Fruit fly (Drosophila melanogaster) whole organism, adult: ENCODE results near the gene CG31064.

Experiments
- CG11617 ChIP-seq: fragments of 200-800 bp; sonication (Bioruptor generic); optimal IDR thresholded peaks from 2 replicates; lab custom pipeline; 2017; ENCODE audit warnings: mild to moderate bottlenecking, missing biosample characterization, missing genetic modification reagents, missing genetic modification characterization
- CG12768 ChIP-seq: fragments of 200-800 bp; sonication (Bioruptor generic); optimal IDR thresholded peaks from 2 replicates; lab custom pipeline; 2017; ENCODE audit warnings: missing biosample characterization, missing genetic modification characterization, mild to moderate bottlenecking, moderate library complexity, missing genetic modification reagents
- CG14711 ChIP-seq: fragments of 200-800 bp; sonication (Bioruptor generic); optimal IDR thresholded peaks from 2 replicates; lab custom pipeline; 2018; ENCODE audit warnings: missing biosample characterization, mild to moderate bottlenecking, missing genetic modification characterization, moderate library complexity
- CG1620 ChIP-seq: fragments of 200-800 bp; sonication (Bioruptor generic); optimal IDR thresholded peaks from 2 replicates; lab custom pipeline; 2016; ENCODE audit warnings: missing biosample characterization, missing genetic modification characterization
- CG33017 ChIP-seq: fragments of 200-800 bp; sonication (Bioruptor generic); optimal IDR thresholded peaks from 2 replicates; lab custom pipeline; 2018; ENCODE audit warnings: missing biosample characterization, mild to moderate bottlenecking, missing genetic modification characterization, moderate library complexity
- CG5204 ChIP-seq: fragments of 200-800 bp; sonication (Bioruptor generic); optimal IDR thresholded peaks from 2 replicates; lab custom pipeline; 2016; ENCODE audit warnings: missing biosample characterization, missing genetic modification characterization
- CG7045 ChIP-seq: fragments of 200-800 bp; sonication (Bioruptor generic); optimal IDR thresholded peaks from 2 replicates; lab custom pipeline; 2017; ENCODE audit warnings: missing biosample characterization, mild to moderate bottlenecking, missing genetic modification characterization
- CG7101 ChIP-seq: fragments of 200-800 bp; sonication (Bioruptor generic); optimal IDR thresholded peaks from 2 replicates; lab custom pipeline; 2018; ENCODE audit warnings: missing biosample characterization, mild to moderate bottlenecking, missing genetic modification characterization, moderate library complexity
- Clk ChIP-seq: fragments of 200-800 bp; sonication (Bioruptor generic); optimal IDR thresholded peaks from 2 replicates; lab custom pipeline; 2017; ENCODE audit warnings: missing biosample characterization, missing genetic modification characterization
- Crg-1 ChIP-seq: fragments of 200-800 bp; sonication (Bioruptor generic); optimal IDR thresholded peaks from 2 replicates; lab custom pipeline; 2016; ENCODE audit warnings: missing biosample characterization, missing genetic modification characterization
- Hr96 ChIP-seq: fragments of 200-800 bp; sonication (Bioruptor generic); optimal IDR thresholded peaks from 2 replicates; lab custom pipeline; 2016; ENCODE audit warnings: missing biosample characterization, missing genetic modification characterization
- Mnt ChIP-seq: fragments of 200-800 bp; sonication (Bioruptor generic); optimal IDR thresholded peaks from 2 replicates; lab custom pipeline; 2016; ENCODE audit warnings: missing biosample characterization, mild to moderate bottlenecking, missing genetic modification characterization
- bab1 ChIP-seq: fragments of 200-800 bp; sonication (Bioruptor generic); optimal IDR thresholded peaks from 3 replicates; lab custom pipeline; 2019; ENCODE audit warnings: missing biosample characterization, mild to moderate bottlenecking, missing genetic modification characterization, moderate library complexity
- cic ChIP-seq: fragments of 200-800 bp; sonication (Bioruptor generic); optimal IDR thresholded peaks from 2 replicates; lab custom pipeline; 2017; ENCODE audit warnings: missing biosample characterization, mild to moderate bottlenecking, missing genetic modification characterization, moderate library complexity
- cnc ChIP-seq, 2 experiments: fragments of >200 bp; optimal IDR thresholded peaks; 2 replicates each; lab custom pipeline; 2017
- kay ChIP-seq: fragments of 200-800 bp; sonication (Bioruptor generic); peaks from one replicate; lab custom pipeline; 2016; ENCODE audit warnings: missing biosample characterization, missing genetic modification characterization, borderline replicate concordance
- ovo ChIP-seq: fragments of 200-800 bp; sonication (Bioruptor generic); optimal IDR thresholded peaks from 2 replicates; lab custom pipeline; 2016; ENCODE audit warnings: missing biosample characterization, missing genetic modification characterization
- pad ChIP-seq: fragments of 200-800 bp; sonication (Bioruptor generic); optimal IDR thresholded peaks from 3 replicates; lab custom pipeline; 2017; ENCODE audit warnings: missing biosample characterization, missing genetic modification characterization, mild to moderate bottlenecking, moderate library complexity, missing genetic modification reagents
- tj ChIP-seq: fragments of 200-800 bp; sonication (Bioruptor generic); optimal IDR thresholded peaks from 3 replicates; lab custom pipeline; 2017; ENCODE audit warnings: missing biosample characterization, mild to moderate bottlenecking, missing genetic modification characterization, moderate library complexity
- toe ChIP-seq: fragments of 200-800 bp; sonication (Bioruptor generic); optimal IDR thresholded peaks from 2 replicates; lab custom pipeline; 2016; ENCODE audit warnings: missing biosample characterization, missing genetic modification characterization

CG31064 gene

dm6 chr3R:27238438-27239301, at the start of gene CG31064, which contains the start of gene PolA2:
Gene CG31064 (minus strand): TSS chr3R:27239085.
Gene PolA2 (plus strand): TSS chr3R:27239163.
- TF ChIP-seq CG11617 (GFP tag; lab: Kevin White, UChicago) (no peak), CG7101 (tag; lab: Kevin White, UChicago) (no peak), CG7045 (GFP tag; lab: Kevin White, UChicago) (no peak), Mnt (GFP tag; lab: Kevin White, UChicago) (peak; percentile 34), CG12768 (GFP tag; lab: Kevin White, UChicago) (no peak), Hr96 (GFP tag; lab: Kevin White, UChicago) (no peak), kay (GFP tag; lab: Kevin White, UChicago) (no peak), Crg-1 (GFP tag; lab: Kevin White, UChicago) (peak; percentile 38), pad (peak; percentile 5), bab1 (GFP tag; lab: Kevin White, UChicago) (peak; percentile 24), tj (GFP tag; lab: Kevin White, UChicago) (no peak), CG5204 (GFP tag; lab: Kevin White, UChicago) (no peak), ovo (GFP tag; lab: Kevin White, UChicago) (no peak), CG14711 (tag; lab: Kevin White, UChicago) (peak; percentile 55), toe (no peak), cnc (optimal IDR thresholded peaks at IDR 0.05; lab: Kevin White, UChicago) (no peak), CG1620 (GFP tag; lab: Kevin White, UChicago) (peak; percentile 30), CG33017 (tag; lab: Kevin White, UChicago) (no peak), cic (peak; percentile 6), Clk (GFP tag; lab: Kevin White, UChicago) (no peak)

DNA sequence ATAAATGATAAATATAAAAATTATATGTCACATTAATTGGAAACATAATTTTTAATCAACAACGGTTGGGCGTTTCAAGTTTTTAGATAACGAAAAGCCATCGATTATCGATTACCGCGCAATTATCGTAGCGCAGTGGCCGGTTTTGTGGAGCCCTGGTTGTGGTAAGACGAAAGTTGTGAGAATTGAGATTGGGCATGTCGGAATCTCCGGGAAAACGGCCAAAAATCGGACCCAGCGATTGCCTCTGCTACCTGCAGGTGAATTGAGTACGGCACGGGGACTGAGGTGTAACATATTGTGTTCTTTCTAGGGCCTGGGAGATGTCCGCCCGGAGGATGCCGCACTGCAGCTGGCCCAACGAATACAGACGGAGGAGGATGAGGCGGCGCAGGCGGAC, 44.8 kb upstream of the CG31064 start, which contains the start of gene CG3368:
TSS of gene CG3368 (plus strand) at position 136 of the 400 bp plus-strand sequence.
- TF ChIP-seq pad (no peak), CG33017 (tag; lab: Kevin White, UChicago) (no peak), toe (no peak), Crg-1 (GFP tag; lab: Kevin White, UChicago) (no peak), CG5204 (GFP tag; lab: Kevin White, UChicago) (no peak), Mnt (GFP tag; lab: Kevin White, UChicago) (peak; percentile 54), Hr96 (GFP tag; lab: Kevin White, UChicago) (no peak)

DNA sequence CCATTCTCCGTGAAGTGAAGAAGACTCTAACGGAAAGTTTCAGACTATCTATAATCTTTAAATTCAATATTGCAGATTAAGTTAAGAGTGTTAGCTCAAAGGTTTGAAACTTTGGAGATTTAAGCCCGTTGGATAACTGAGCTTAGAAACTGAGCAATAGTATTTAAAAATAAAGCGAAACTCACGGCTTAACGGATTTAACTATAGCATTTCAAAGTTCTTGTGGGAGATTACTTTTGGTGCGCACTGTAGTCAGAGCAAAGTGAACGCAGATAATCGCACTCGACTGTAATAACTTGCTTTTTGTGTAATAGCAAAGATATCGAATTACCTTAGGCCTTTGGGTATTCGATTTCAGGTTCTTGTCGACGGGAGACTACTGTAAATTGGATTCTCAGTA, 43.4 kb upstream of the CG31064 start, which contains the start of gene mrt:
TSS of gene mrt (minus strand) at position 376 of the 400 bp plus-strand sequence.
- peak; percentile 70 for TF ChIP-seq Hr96 (GFP tag; lab: Kevin White, UChicago)
- TF ChIP-seq CG7101 (tag; lab: Kevin White, UChicago), result peak; percentile 75
- TF ChIP-seq Clk (GFP tag; lab: Kevin White, UChicago), result peak; percentile 59
- TF ChIP-seq ovo (GFP tag; lab: Kevin White, UChicago), result no peak
- TF ChIP-seq CG11617 (GFP tag; lab: Kevin White, UChicago), result peak; percentile 85
- TF ChIP-seq cnc (optimal IDR thresholded peaks at IDR 0.05; lab: Kevin White, UChicago), result no peak
- TF ChIP-seq Crg-1 (GFP tag; lab: Kevin White, UChicago), result peak; percentile 41
- TF ChIP-seq kay (GFP tag; lab: Kevin White, UChicago), result no peak
- peak; percentile 51 for TF ChIP-seq CG12768 (GFP tag; lab: Kevin White, UChicago)
- TF ChIP-seq CG1620 (GFP tag; lab: Kevin White, UChicago), result peak; percentile 67
- peak; percentile 76 for TF ChIP-seq toe
- TF ChIP-seq CG14711 (tag; lab: Kevin White, UChicago), result peak; percentile 72
- TF ChIP-seq CG7045 (GFP tag; lab: Kevin White, UChicago), result peak; percentile 68
- peak; percentile 74 for TF ChIP-seq bab1 (GFP tag; lab: Kevin White, UChicago)
- no peak for TF ChIP-seq cic
- TF ChIP-seq tj (GFP tag; lab: Kevin White, UChicago), result peak; percentile 62
- TF ChIP-seq CG5204 (GFP tag; lab: Kevin White, UChicago), result peak; percentile 84
- peak; percentile 48 for TF ChIP-seq pad
- peak; percentile 78 for TF ChIP-seq CG33017 (tag; lab: Kevin White, UChicago)
- TF ChIP-seq Mnt (GFP tag; lab: Kevin White, UChicago), result peak; percentile 21

- TF ChIP-seq kay (GFP tag; lab: Kevin White, UChicago) (no peak), pad (no peak), toe (no peak), CG5204 (GFP tag; lab: Kevin White, UChicago) (no peak), CG7045 (GFP tag; lab: Kevin White, UChicago) (no peak), Hr96 (GFP tag; lab: Kevin White, UChicago) (peak; percentile 4), bab1 (GFP tag; lab: Kevin White, UChicago) (no peak), CG1620 (GFP tag; lab: Kevin White, UChicago) (no peak), CG7101 (tag; lab: Kevin White, UChicago) (no peak), ovo (GFP tag; lab: Kevin White, UChicago) (no peak), Mnt (GFP tag; lab: Kevin White, UChicago) (peak; percentile 16), cic (peak; percentile 30)
Measured at dm6 chr3R:27281811-27282131, 42.9 kb upstream of the CG31064 start.

DNA sequence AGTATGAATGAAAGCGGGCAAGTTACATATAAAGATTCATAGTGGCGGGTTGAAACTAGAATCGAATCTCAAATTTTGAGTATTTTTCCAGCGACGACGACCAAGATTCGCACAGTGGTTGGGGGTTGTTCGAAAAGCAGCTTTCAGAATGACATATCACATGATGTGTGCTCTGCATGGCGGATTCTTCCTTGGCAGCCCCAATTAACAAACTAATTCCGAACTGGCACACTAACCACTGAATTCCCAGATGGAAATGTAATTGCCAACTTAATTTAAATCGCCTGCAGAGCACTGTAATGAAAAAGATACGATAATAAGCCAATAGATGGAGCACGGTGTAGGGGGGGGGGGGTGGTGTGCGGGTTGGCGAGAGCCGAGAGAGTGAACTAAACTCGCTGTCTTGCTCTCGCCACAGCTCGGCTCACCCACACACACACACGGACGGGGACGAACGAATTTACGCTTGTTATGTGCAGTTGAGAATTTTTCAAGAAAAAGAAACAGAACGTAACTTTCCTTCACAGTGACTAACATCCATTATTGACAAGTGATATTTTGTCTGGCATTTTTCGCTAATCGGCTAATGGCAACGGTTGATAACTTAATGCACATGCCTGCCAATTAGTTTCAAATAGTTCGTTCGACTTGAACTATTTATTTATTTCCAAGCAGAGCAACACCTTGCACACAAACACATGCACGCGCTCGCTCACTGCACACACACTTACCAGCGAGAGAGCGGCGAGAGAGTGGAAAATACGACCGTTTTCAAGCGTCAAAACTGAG, 42.3 kb upstream of the CG31064 start:
- TF ChIP-seq toe, result peak; percentile 58
- peak; percentile 83 for TF ChIP-seq CG14711 (tag; lab: Kevin White, UChicago)
- TF ChIP-seq pad, result peak; percentile 63
- peak; percentile 70 for TF ChIP-seq Clk (GFP tag; lab: Kevin White, UChicago)
- TF ChIP-seq ovo (GFP tag; lab: Kevin White, UChicago), result peak; percentile 19
- peak; percentile 81 for TF ChIP-seq bab1 (GFP tag; lab: Kevin White, UChicago)
- peak; percentile 70 for TF ChIP-seq Mnt (GFP tag; lab: Kevin White, UChicago)
- peak; percentile 52 for TF ChIP-seq tj (GFP tag; lab: Kevin White, UChicago)
- peak; percentile 81 for TF ChIP-seq Crg-1 (GFP tag; lab: Kevin White, UChicago)
- TF ChIP-seq CG7045 (GFP tag; lab: Kevin White, UChicago), result peak; percentile 81
- peak; percentile 93 for TF ChIP-seq CG12768 (GFP tag; lab: Kevin White, UChicago)
- peak; percentile 96 for TF ChIP-seq cic
- TF ChIP-seq cnc (optimal IDR thresholded peaks at IDR 0.05; lab: Kevin White, UChicago), result no peak
- TF ChIP-seq CG1620 (GFP tag; lab: Kevin White, UChicago), result peak; percentile 47
- peak; percentile 90 for TF ChIP-seq CG7101 (tag; lab: Kevin White, UChicago)
- TF ChIP-seq CG33017 (tag; lab: Kevin White, UChicago), result peak; percentile 92
- peak; percentile 87 for TF ChIP-seq Hr96 (GFP tag; lab: Kevin White, UChicago)
- TF ChIP-seq CG11617 (GFP tag; lab: Kevin White, UChicago), result peak; percentile 74
- no peak for TF ChIP-seq kay (GFP tag; lab: Kevin White, UChicago)
- TF ChIP-seq CG5204 (GFP tag; lab: Kevin White, UChicago), result peak; percentile 79
